Worm (Caenorhabditis elegans) whole organism, L3 larva: Measurements from ENCODE around the gene T07D4.2.

Experiments used
- R02D3.7 ChIP-seq: fragments of 150-350 bp; optimal IDR thresholded peaks from 2 replicates; lab custom pipeline; 2014; ENCODE audit warnings: missing biosample characterization, missing genetic modification characterization
- ZK546.5 ChIP-seq: sonication (generic microtip); optimal IDR thresholded peaks from 2 replicates; lab custom pipeline; 2017; ENCODE audit warnings: missing biosample characterization, missing genetic modification characterization
- ama-1 ChIP-seq: fragments of 150-350 bp; optimal IDR thresholded peaks from 2 replicates; lab custom pipeline; 2018
- ceh-16 ChIP-seq: sonication (generic microtip); optimal IDR thresholded peaks from 2 replicates; lab custom pipeline; 2017; ENCODE audit warnings: missing biosample characterization, missing genetic modification characterization
- ceh-28 ChIP-seq: fragments of 150-350 bp; optimal IDR thresholded peaks from 2 replicates; lab custom pipeline; 2014; ENCODE audit warnings: missing biosample characterization, missing genetic modification reagents, missing genetic modification characterization
- ceh-82 ChIP-seq: fragments of 150-350 bp; optimal IDR thresholded peaks from 2 replicates; lab custom pipeline; 2014; ENCODE audit warnings: missing biosample characterization, missing genetic modification characterization
- ceh-9 ChIP-seq: sonication (generic microtip); optimal IDR thresholded peaks from 2 replicates; lab custom pipeline; 2018; ENCODE audit warnings: missing biosample characterization, missing genetic modification characterization
- daf-12 ChIP-seq: fragments of 150-350 bp; optimal IDR thresholded peaks from 2 replicates; lab custom pipeline; 2014; ENCODE audit warnings: missing biosample characterization, missing genetic modification reagents, missing genetic modification characterization
- egl-27 ChIP-seq: sonication (generic microtip); optimal IDR thresholded peaks from 4 replicates; lab custom pipeline; 2017; ENCODE audit warnings: missing biosample characterization, missing genetic modification reagents, missing genetic modification characterization
- elt-1 ChIP-seq: fragments of 150-350 bp; optimal IDR thresholded peaks from 2 replicates; lab custom pipeline; 2014; ENCODE audit warnings: missing biosample characterization, missing genetic modification characterization
- elt-2 ChIP-seq: sonication (generic microtip); optimal IDR thresholded peaks from 2 replicates; lab custom pipeline; 2016; ENCODE audit warnings: missing genetic modification reagents, mild to moderate bottlenecking, missing genetic modification characterization, missing compliant biosample characterization
- elt-3 ChIP-seq, 3 experiments: fragments of 150-350 bp in 1 of 3; sonication (generic microtip) in 2 of 3; optimal IDR thresholded peaks; 2 replicates in 2 of 3; 4 replicates in 1 of 3; lab custom pipeline; 2014 to 2017; ENCODE audit warnings: missing biosample characterization in 3 of 3, missing genetic modification characterization in 3 of 3
- eor-1 ChIP-seq, 2 experiments: fragments of 150-350 bp; optimal IDR thresholded peaks; 2 replicates each; lab custom pipeline; 2014 to 2018; ENCODE audit warnings: missing biosample characterization in 2 of 2, missing genetic modification characterization in 2 of 2
- fkh-10 ChIP-seq: sonication (generic microtip); optimal IDR thresholded peaks from 2 replicates; lab custom pipeline; 2017; ENCODE audit warnings: missing biosample characterization, missing genetic modification reagents, missing genetic modification characterization
- fkh-2 ChIP-seq: fragments of 150-350 bp; optimal IDR thresholded peaks from 2 replicates; lab custom pipeline; 2014; ENCODE audit warnings: missing biosample characterization, missing genetic modification reagents, missing genetic modification characterization
- lin-15B ChIP-seq: fragments of 150-350 bp; optimal IDR thresholded peaks from 2 replicates; lab custom pipeline; 2014; ENCODE audit warnings: missing biosample characterization, missing genetic modification characterization
- lin-39 ChIP-seq: fragments of 150-350 bp; optimal IDR thresholded peaks from 2 replicates; lab custom pipeline; 2018; ENCODE audit warnings: missing biosample characterization, missing genetic modification reagents, missing genetic modification characterization
- lsy-12 ChIP-seq: sonication (generic microtip); optimal IDR thresholded peaks from 2 replicates; lab custom pipeline; 2016; ENCODE audit warnings: mild to moderate bottlenecking, missing genetic modification characterization, missing compliant biosample characterization
- mdl-1 ChIP-seq: fragments of 150-350 bp; optimal IDR thresholded peaks from 2 replicates; lab custom pipeline; 2014; ENCODE audit warnings: missing biosample characterization, missing genetic modification characterization
- mml-1 ChIP-seq: fragments of 150-350 bp; sonication (generic microtip); optimal IDR thresholded peaks from 3 replicates; lab custom pipeline; 2014; ENCODE audit warnings: missing biosample characterization, missing genetic modification characterization
- nfya-1 ChIP-seq: sonication (generic microtip); optimal IDR thresholded peaks from 2 replicates; lab custom pipeline; 2017; ENCODE audit warnings: missing genetic modification characterization, mild to moderate bottlenecking, missing compliant biosample characterization, antibody characterized with exemption, moderate library complexity; ENCODE audit not compliant: insufficient read depth
- nhr-11 ChIP-seq: fragments of 150-350 bp; optimal IDR thresholded peaks from 2 replicates; lab custom pipeline; 2014; ENCODE audit warnings: missing biosample characterization, missing genetic modification characterization
- nhr-12 ChIP-seq: fragments of 150-350 bp; optimal IDR thresholded peaks from 2 replicates; lab custom pipeline; 2014; ENCODE audit warnings: missing biosample characterization, missing genetic modification characterization
- nhr-237 ChIP-seq: fragments of 150-350 bp; optimal IDR thresholded peaks from 2 replicates; lab custom pipeline; 2014; ENCODE audit warnings: missing biosample characterization, missing genetic modification characterization
- nhr-25 ChIP-seq: sonication (generic microtip); optimal IDR thresholded peaks from 2 replicates; lab custom pipeline; 2017; ENCODE audit warnings: missing biosample characterization, missing genetic modification characterization
- nhr-28 ChIP-seq: fragments of 150-350 bp; optimal IDR thresholded peaks from 2 replicates; lab custom pipeline; 2014; ENCODE audit warnings: missing biosample characterization, missing genetic modification characterization
- nhr-43 ChIP-seq: sonication (generic microtip); optimal IDR thresholded peaks from 2 replicates; lab custom pipeline; 2016; ENCODE audit warnings: mild to moderate bottlenecking, missing genetic modification characterization, missing compliant biosample characterization; ENCODE audit not compliant: poor library complexity, severe bottlenecking
- nhr-76 ChIP-seq: fragments of 150-350 bp; sonication (generic microtip); optimal IDR thresholded peaks from 5 replicates; lab custom pipeline; 2014; ENCODE audit warnings: missing biosample characterization, missing genetic modification characterization
- nhr-77 ChIP-seq: fragments of 150-350 bp; optimal IDR thresholded peaks from 2 replicates; lab custom pipeline; 2014; ENCODE audit warnings: missing biosample characterization, missing genetic modification characterization
- pha-4 ChIP-seq: fragments of 150-350 bp; optimal IDR thresholded peaks from 2 replicates; lab custom pipeline; 2014; ENCODE audit warnings: missing biosample characterization, missing genetic modification reagents, missing genetic modification characterization
- pqm-1 ChIP-seq: fragments of 150-350 bp; optimal IDR thresholded peaks from 2 replicates; lab custom pipeline; 2017; ENCODE audit warnings: missing biosample characterization, missing genetic modification characterization, inconsistent platforms
- skn-1 ChIP-seq: fragments of 150-350 bp; optimal IDR thresholded peaks from 2 replicates; lab custom pipeline; 2014; ENCODE audit warnings: missing biosample characterization, missing genetic modification characterization
- snpc-4 ChIP-seq: fragments of 150-350 bp; optimal IDR thresholded peaks from 2 replicates; lab custom pipeline; 2014; ENCODE audit warnings: missing biosample characterization, missing genetic modification characterization
- tbx-2 ChIP-seq: sonication (generic microtip); optimal IDR thresholded peaks from 2 replicates; lab custom pipeline; 2016; ENCODE audit warnings: mild to moderate bottlenecking, missing genetic modification characterization, missing compliant biosample characterization
- unc-39 ChIP-seq: sonication (generic microtip); optimal IDR thresholded peaks from 4 replicates; lab custom pipeline; 2017; ENCODE audit warnings: missing biosample characterization, missing genetic modification characterization
- unc-62 ChIP-seq: fragments of 150-350 bp; sonication (generic microtip); optimal IDR thresholded peaks from 4 replicates; lab custom pipeline; 2014; ENCODE audit warnings: missing biosample characterization, missing genetic modification reagents, missing genetic modification characterization
- zag-1 ChIP-seq: fragments of 150-350 bp; optimal IDR thresholded peaks from 2 replicates; lab custom pipeline; 2014; ENCODE audit warnings: missing biosample characterization, missing genetic modification characterization
- ztf-11 ChIP-seq: fragments of 150-350 bp; optimal IDR thresholded peaks from 2 replicates; lab custom pipeline; 2014; ENCODE audit warnings: missing biosample characterization, missing genetic modification characterization

Gene T07D4.2

DNA sequence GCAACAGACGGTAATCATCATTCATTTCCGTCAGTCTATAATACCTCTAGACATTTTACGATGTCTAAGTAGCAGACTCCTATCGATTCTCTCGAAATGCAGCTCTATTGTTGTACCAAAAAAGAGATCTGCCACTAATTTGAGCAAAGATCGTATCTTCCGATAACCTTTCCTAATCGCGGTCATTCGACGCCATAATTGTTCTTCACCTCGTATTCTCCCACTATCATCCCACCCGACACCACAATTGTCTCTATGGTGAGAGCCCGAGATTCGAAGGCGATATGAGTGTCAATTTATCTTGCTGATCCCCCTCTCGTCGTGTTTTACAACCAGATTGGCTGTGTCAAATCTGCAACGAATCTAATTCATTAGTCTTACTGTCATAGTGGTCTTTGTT is 21.7 kb upstream of the T07D4.2 start:
- TF ChIP-seq nhr-25 (no peak), nhr-76 (no peak), fkh-2 (tag; lab: Kevin White, UChicago) (no peak), ZK546.5 (tag; lab: Kevin White, UChicago) (no peak), nfya-1 (tag; lab: Kevin White, UChicago) (no peak), skn-1 (no peak), nhr-77 (no peak), lsy-12 (tag; lab: Kevin White, UChicago) (no peak), pqm-1 (tag; lab: Kevin White, UChicago) (no peak), unc-62 (no peak), unc-39 (tag; lab: Kevin White, UChicago) (no peak), lin-39 (tag; lab: Kevin White, UChicago) (no peak), ceh-28 (tag; lab: Kevin White, UChicago) (no peak)

DNA sequence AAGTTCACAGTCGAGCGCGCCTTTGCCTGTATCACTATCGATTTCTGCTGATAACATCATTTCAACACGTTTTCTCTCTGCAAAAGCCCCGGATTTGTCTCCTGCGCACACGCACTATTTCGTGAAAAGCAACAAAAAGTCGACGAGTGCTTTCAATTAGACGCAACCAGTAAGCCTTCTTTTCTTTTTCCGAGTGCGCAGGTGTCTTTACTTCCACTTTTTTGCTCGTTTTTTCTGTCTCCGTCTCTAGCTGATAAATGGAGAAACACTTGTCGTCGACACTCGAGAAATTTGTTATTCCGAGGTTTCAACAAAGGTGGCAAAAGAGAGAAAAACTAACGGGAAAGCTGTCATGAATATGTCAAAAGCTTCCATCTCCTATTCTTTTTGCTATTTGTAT is 17.9 kb upstream of the T07D4.2 start:
- peak; percentile 3 for TF ChIP-seq nfya-1 (tag; lab: Kevin White, UChicago)
- no peak for TF ChIP-seq ceh-9 (tag; lab: Kevin White, UChicago)
- TF ChIP-seq pha-4, result peak; percentile 25
- peak; percentile 4 for TF ChIP-seq elt-2 (tag; lab: Kevin White, UChicago)
- no peak for TF ChIP-seq ceh-28 (tag; lab: Kevin White, UChicago)
- TF ChIP-seq, all 47 proteins: peak for 3

DNA sequence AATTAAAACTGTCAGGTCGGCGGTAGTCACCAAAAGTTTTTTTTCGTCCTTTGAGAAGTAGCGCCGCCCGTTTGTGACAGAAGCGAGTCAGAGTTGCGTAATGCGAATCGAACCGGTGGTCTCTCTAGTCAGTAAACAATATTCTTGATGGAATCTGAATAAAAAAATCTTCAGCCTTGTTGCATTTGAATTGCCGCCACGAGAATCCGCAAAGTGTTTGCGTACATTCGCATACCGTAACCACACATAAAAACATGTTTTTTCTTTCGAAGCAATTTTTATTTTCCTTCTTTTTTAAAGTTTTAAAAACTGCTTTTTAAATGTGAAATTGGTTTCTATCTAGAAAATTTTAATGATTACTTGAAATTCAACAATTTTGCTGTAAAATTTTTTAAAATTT is 17.3 kb upstream of the T07D4.2 start:
- no peak for TF ChIP-seq nhr-43 (tag; lab: Kevin White, UChicago)
- no peak for TF ChIP-seq daf-12 (tag; lab: Kevin White, UChicago)
- no peak for TF ChIP-seq snpc-4 (tag; lab: Kevin White, UChicago)
- no peak for TF ChIP-seq ceh-16 (tag; lab: Kevin White, UChicago)
- no peak for TF ChIP-seq nhr-28 (tag; lab: Kevin White, UChicago)
- no peak for TF ChIP-seq nfya-1 (tag; lab: Kevin White, UChicago)
- no peak for TF ChIP-seq zag-1 (tag; lab: Kevin White, UChicago)
- no peak for TF ChIP-seq nhr-77
- TF ChIP-seq nhr-237 (tag; lab: Kevin White, UChicago), result no peak
- no peak for TF ChIP-seq fkh-10 (GFP tag; lab: Kevin White, UChicago)
- TF ChIP-seq mml-1 (tag; lab: Kevin White, UChicago), result no peak
- TF ChIP-seq elt-3 (tag; optimal IDR thresholded peaks at IDR 0.05; lab: Kevin White, UChicago), result no peak
- TF ChIP-seq nhr-76, result no peak
- TF ChIP-seq egl-27 (tag; lab: Kevin White, UChicago), result no peak
- TF ChIP-seq lsy-12 (tag; lab: Kevin White, UChicago), result no peak
- TF ChIP-seq mdl-1 (tag; lab: Kevin White, UChicago), result no peak
- no peak for TF ChIP-seq elt-2 (tag; lab: Kevin White, UChicago)
- no peak for TF ChIP-seq nhr-12
- no peak for TF ChIP-seq R02D3.7 (tag; lab: Kevin White, UChicago)

DNA sequence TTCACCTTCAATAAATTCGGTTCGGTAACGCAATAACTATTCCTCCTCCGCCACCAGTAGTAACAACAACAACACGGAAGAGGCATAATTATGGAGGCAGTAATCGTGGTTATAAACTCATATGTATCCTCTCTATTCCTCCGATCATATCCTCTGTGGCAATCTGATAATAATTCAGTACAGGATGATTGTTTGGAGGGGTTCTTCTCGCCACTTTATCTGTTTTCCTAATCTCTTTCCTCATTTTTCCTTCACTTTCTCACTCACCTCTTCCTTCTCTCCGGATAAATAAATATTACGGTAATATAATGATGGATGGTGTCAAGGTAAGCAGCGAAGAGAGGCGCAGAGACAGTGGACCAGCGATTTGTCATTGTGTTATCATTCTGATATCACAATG is 16.8 kb upstream of the T07D4.2 start:
- no peak for TF ChIP-seq elt-2 (tag; lab: Kevin White, UChicago)
- TF ChIP-seq zag-1 (tag; lab: Kevin White, UChicago), result no peak
- TF ChIP-seq ztf-11, result no peak
- no peak for TF ChIP-seq lin-15B (tag; lab: Kevin White, UChicago)
- TF ChIP-seq nhr-12, result no peak
- TF ChIP-seq, all 47 proteins: peak for 0

DNA sequence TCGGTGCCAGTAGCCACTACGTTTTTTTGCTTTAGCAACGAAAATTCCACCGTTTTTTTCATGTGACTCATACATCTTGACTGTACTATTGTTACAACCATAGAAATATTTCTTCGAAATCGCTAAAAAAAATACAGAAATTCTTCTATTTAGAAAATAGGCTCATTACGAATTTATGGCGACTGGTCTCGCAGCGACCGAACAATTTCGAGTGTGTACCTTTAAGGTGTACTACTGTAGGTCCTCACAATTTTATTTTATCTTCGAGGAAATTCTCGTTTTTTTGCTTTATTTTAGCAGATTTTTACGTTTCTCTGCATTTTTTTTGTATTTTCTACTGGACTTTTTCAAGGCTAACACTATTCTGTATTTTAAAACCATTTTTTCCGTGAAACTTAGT is 16.3 kb upstream of the T07D4.2 start:
- TF ChIP-seq elt-1 (tag; lab: Kevin White, UChicago), result no peak
- TF ChIP-seq lin-39 (tag; lab: Kevin White, UChicago), result no peak
- TF ChIP-seq ceh-82 (tag; lab: Kevin White, UChicago), result no peak
- no peak for TF ChIP-seq daf-12 (tag; lab: Kevin White, UChicago)
- TF ChIP-seq lsy-12 (tag; lab: Kevin White, UChicago), result no peak
- TF ChIP-seq mdl-1 (tag; lab: Kevin White, UChicago), result no peak
- no peak for TF ChIP-seq skn-1
- no peak for TF ChIP-seq nhr-76
- no peak for TF ChIP-seq elt-2 (tag; lab: Kevin White, UChicago)
- no peak for TF ChIP-seq snpc-4 (tag; lab: Kevin White, UChicago)
- TF ChIP-seq nhr-25, result no peak
- TF ChIP-seq unc-62, result no peak
- TF ChIP-seq nhr-43 (tag; lab: Kevin White, UChicago), result no peak
- no peak for TF ChIP-seq egl-27 (tag; lab: Kevin White, UChicago)
- TF ChIP-seq ceh-16 (tag; lab: Kevin White, UChicago), result no peak
- TF ChIP-seq eor-1 (tag; optimal IDR thresholded peaks at IDR 0.05; lab: Kevin White, UChicago), result no peak
- no peak for TF ChIP-seq nhr-11
- no peak for TF ChIP-seq pha-4
- no peak for TF ChIP-seq tbx-2 (tag; lab: Kevin White, UChicago)
- no peak for TF ChIP-seq ama-1 (lab: Kevin White, UChicago)
- TF ChIP-seq, all 47 proteins: peak for 0
